Fruit fly (Drosophila melanogaster) whole organism, embryonic: Measurements from ENCODE around the gene CG8665.
A peak's percentile ranks its signal among the peaks of the same experiment; 100 is the strongest.

Source experiments
- Bgb ChIP-seq: fragments of 200-800 bp; sonication (Bioruptor generic); IDR thresholded peaks from 2 replicates; pipeline ENCODE4 v1.3.6; 2022; ENCODE audit warnings: missing biosample characterization, missing genetic modification characterization; ENCODE audit not compliant: partially characterized antibody
- CG10543 ChIP-seq: fragments of 200-800 bp; sonication (Bioruptor generic); optimal IDR thresholded peaks from 3 replicates; lab custom pipeline; 2017; ENCODE audit warnings: missing biosample characterization, mild to moderate bottlenecking, missing genetic modification characterization, moderate library complexity
- CG11504 ChIP-seq: fragments of 200-800 bp; sonication (Bioruptor generic); optimal IDR thresholded peaks from 3 replicates; lab custom pipeline; 2019; ENCODE audit warnings: missing biosample characterization, mild to moderate bottlenecking, missing genetic modification characterization, moderate library complexity
- CG12769 ChIP-seq: fragments of 200-800 bp; sonication (Bioruptor generic); optimal IDR thresholded peaks from 2 replicates; lab custom pipeline; 2019; ENCODE audit warnings: missing biosample characterization, mild to moderate bottlenecking, missing genetic modification characterization, moderate library complexity
- CG14667 ChIP-seq: fragments of 200-800 bp; sonication (Bioruptor generic); IDR thresholded peaks from 2 replicates; pipeline ENCODE4 v1.3.6; 2022; ENCODE audit warnings: missing biosample characterization, missing genetic modification characterization
- CG1529 ChIP-seq: fragments of 200-800 bp; sonication (Bioruptor generic); optimal IDR thresholded peaks from 3 replicates; lab custom pipeline; 2018; ENCODE audit warnings: missing biosample characterization, missing genetic modification characterization
- CG1603 ChIP-seq: fragments of 200-800 bp; sonication (Bioruptor generic); optimal IDR thresholded peaks from 2 replicates; lab custom pipeline; 2019; ENCODE audit warnings: missing biosample characterization, mild to moderate bottlenecking, missing genetic modification characterization, moderate library complexity
- CG16815 ChIP-seq: fragments of 200-800 bp; sonication (Bioruptor generic); optimal IDR thresholded peaks from 3 replicates; lab custom pipeline; 2017; ENCODE audit warnings: missing biosample characterization, mild to moderate bottlenecking, missing genetic modification characterization
- CG18599 ChIP-seq: fragments of 200-800 bp; sonication (Bioruptor generic); optimal IDR thresholded peaks from 3 replicates; lab custom pipeline; 2017; ENCODE audit warnings: missing biosample characterization, missing genetic modification characterization, mild to moderate bottlenecking, moderate library complexity, missing genetic modification reagents
- CG2678 ChIP-seq: fragments of 200-800 bp; sonication (Bioruptor generic); optimal IDR thresholded peaks from 3 replicates; lab custom pipeline; 2019; ENCODE audit warnings: missing biosample characterization, mild to moderate bottlenecking, missing genetic modification characterization, moderate library complexity
- CG31365 ChIP-seq: fragments of 200-800 bp; sonication (Bioruptor generic); optimal IDR thresholded peaks from 2 replicates; lab custom pipeline; 2018; ENCODE audit warnings: missing biosample characterization, mild to moderate bottlenecking, missing genetic modification characterization
- CG34376 ChIP-seq: fragments of 200-800 bp; sonication (Bioruptor generic); optimal IDR thresholded peaks from 2 replicates; lab custom pipeline; 2018; ENCODE audit warnings: missing biosample characterization, mild to moderate bottlenecking, missing genetic modification characterization
- CG6175 ChIP-seq: fragments of 200-800 bp; sonication (Bioruptor generic); IDR thresholded peaks from 3 replicates; pipeline ENCODE4 v1.3.6; 2022; ENCODE audit warnings: missing biosample characterization, missing genetic modification characterization
- CG7372 ChIP-seq: fragments of 200-800 bp; sonication (Bioruptor generic); IDR thresholded peaks from 2 replicates; pipeline ENCODE4 v1.3.6; 2022; ENCODE audit warnings: missing biosample characterization, missing genetic modification characterization
- CG7987 ChIP-seq: fragments of 200-800 bp; sonication (Bioruptor generic); optimal IDR thresholded peaks from 2 replicates; lab custom pipeline; 2018; ENCODE audit warnings: missing biosample characterization, mild to moderate bottlenecking, missing genetic modification characterization, moderate library complexity
- CG9437 ChIP-seq: fragments of 200-800 bp; sonication (Bioruptor generic); optimal IDR thresholded peaks from 2 replicates; lab custom pipeline; 2018; ENCODE audit warnings: missing biosample characterization, mild to moderate bottlenecking, missing genetic modification characterization
- D ChIP-seq, 2 experiments: fragments of 200-800 bp in 1 of 2; fragments of >200 bp in 1 of 2; sonication (Bioruptor generic) in 1 of 2; optimal IDR thresholded peaks; 2 replicates in 1 of 2; 3 replicates in 1 of 2; lab custom pipeline; 2017; ENCODE audit warnings: mild to moderate bottlenecking in 1 of 2, missing biosample characterization in 1 of 2, missing genetic modification characterization in 1 of 2, missing genetic modification reagents in 1 of 2
- Dek ChIP-seq: fragments of 200-800 bp; sonication (Bioruptor generic); optimal IDR thresholded peaks from 3 replicates; lab custom pipeline; 2019; ENCODE audit warnings: missing biosample characterization, mild to moderate bottlenecking, missing genetic modification characterization, moderate library complexity
- Doc2 ChIP-seq: fragments of 200-800 bp; sonication (Bioruptor generic); IDR thresholded peaks from 2 replicates; pipeline ENCODE4 v1.3.6; 2022; ENCODE audit warnings: missing biosample characterization, missing genetic modification characterization
- Eip74EF ChIP-seq, 2 experiments: fragments of 200-800 bp in 1 of 2; fragments of >200 bp in 1 of 2; sonication (Bioruptor generic) in 1 of 2; optimal IDR thresholded peaks; 2 replicates each; lab custom pipeline; 2017 to 2019; ENCODE audit warnings: missing biosample characterization in 2 of 2, missing genetic modification characterization in 2 of 2, mild to moderate bottlenecking in 1 of 2, moderate library complexity in 1 of 2
- Ets65A ChIP-seq: fragments of 200-800 bp; sonication (Bioruptor generic); peaks from one replicate; lab custom pipeline; 2016; ENCODE audit warnings: missing biosample characterization, missing genetic modification characterization
- Fer1 ChIP-seq: fragments of 200-800 bp; sonication (Bioruptor generic); optimal IDR thresholded peaks from 2 replicates; lab custom pipeline; 2017; ENCODE audit warnings: missing biosample characterization, mild to moderate bottlenecking, missing genetic modification characterization
- GATAe ChIP-seq: fragments of 200-800 bp; sonication (Bioruptor generic); conservative IDR thresholded peaks from 2 replicates; pipeline ENCODE4 v1.3.6; 2022; ENCODE audit warnings: missing biosample characterization, missing genetic modification characterization
- Hey ChIP-seq: fragments of 200-800 bp; sonication (Bioruptor generic); optimal IDR thresholded peaks from 3 replicates; lab custom pipeline; 2018; ENCODE audit warnings: missing biosample characterization, mild to moderate bottlenecking, missing genetic modification characterization
- MBD-R2 ChIP-seq: fragments of 200-800 bp; sonication (Bioruptor generic); IDR thresholded peaks from 2 replicates; pipeline ENCODE4 v1.3.6; 2022; ENCODE audit warnings: missing biosample characterization, missing genetic modification characterization
- Meics ChIP-seq: fragments of 200-800 bp; sonication (Bioruptor generic); optimal IDR thresholded peaks from 2 replicates; lab custom pipeline; 2017; ENCODE audit warnings: missing biosample characterization, mild to moderate bottlenecking, missing genetic modification characterization
- Myb ChIP-seq: fragments of 200-800 bp; sonication (Bioruptor generic); optimal IDR thresholded peaks from 2 replicates; lab custom pipeline; 2016; ENCODE audit warnings: missing biosample characterization, missing genetic modification characterization
- Nf-YC ChIP-seq: fragments of 200-800 bp; optimal IDR thresholded peaks from 3 replicates; lab custom pipeline; 2019; ENCODE audit warnings: missing biosample characterization, mild to moderate bottlenecking, missing genetic modification characterization, moderate library complexity
- Ptx1 ChIP-seq: fragments of 200-800 bp; sonication (Bioruptor generic); IDR thresholded peaks from 2 replicates; pipeline ENCODE4 v1.3.6; 2022; ENCODE audit warnings: missing biosample characterization, missing genetic modification characterization
- Rfx ChIP-seq: fragments of 200-800 bp; sonication (Bioruptor generic); IDR thresholded peaks from 2 replicates; pipeline ENCODE4 v1.3.6; 2022; ENCODE audit warnings: missing biosample characterization, missing genetic modification characterization
- br ChIP-seq: fragments of >200 bp; optimal IDR thresholded peaks from 2 replicates; lab custom pipeline; 2017
- caup ChIP-seq: fragments of 200-800 bp; sonication (Bioruptor generic); optimal IDR thresholded peaks from 3 replicates; lab custom pipeline; 2017; ENCODE audit warnings: missing biosample characterization, mild to moderate bottlenecking, missing genetic modification characterization, moderate library complexity; ENCODE audit not compliant: severe bottlenecking
- cg ChIP-seq: fragments of 200-800 bp; sonication (Bioruptor generic); optimal IDR thresholded peaks from 3 replicates; lab custom pipeline; 2019; ENCODE audit warnings: missing biosample characterization, mild to moderate bottlenecking, missing genetic modification characterization, moderate library complexity
- chinmo ChIP-seq: fragments of 200-800 bp; sonication (Bioruptor generic); IDR thresholded peaks from 4 replicates; pipeline ENCODE4 v1.3.6; 2022; ENCODE audit warnings: missing biosample characterization, missing genetic modification characterization; ENCODE audit not compliant: partially characterized antibody
- chn ChIP-seq: fragments of 200-800 bp; sonication (Bioruptor generic); optimal IDR thresholded peaks from 2 replicates; lab custom pipeline; 2016; ENCODE audit warnings: missing biosample characterization, missing genetic modification characterization
- exex ChIP-seq: fragments of 200-800 bp; sonication (Bioruptor generic); optimal IDR thresholded peaks from 4 replicates; lab custom pipeline; 2018; ENCODE audit warnings: missing biosample characterization, mild to moderate bottlenecking, missing genetic modification characterization, moderate library complexity
- ftz-f1 ChIP-seq: fragments of 200-800 bp; sonication (Bioruptor generic); optimal IDR thresholded peaks from 2 replicates; lab custom pipeline; 2016; ENCODE audit warnings: missing biosample characterization, missing genetic modification characterization
- gcm ChIP-seq: fragments of 200-800 bp; sonication (Bioruptor generic); optimal IDR thresholded peaks from 2 replicates; lab custom pipeline; 2019; ENCODE audit warnings: missing biosample characterization, mild to moderate bottlenecking, missing genetic modification characterization, moderate library complexity
- hbn ChIP-seq: fragments of 200-800 bp; sonication (Bioruptor generic); IDR thresholded peaks from 2 replicates; pipeline ENCODE4 v1.3.6; 2022; ENCODE audit warnings: missing biosample characterization, missing genetic modification characterization; ENCODE audit not compliant: partially characterized antibody
- lab ChIP-seq: fragments of 200-800 bp; sonication (Bioruptor generic); optimal IDR thresholded peaks from 3 replicates; lab custom pipeline; 2017; ENCODE audit warnings: missing biosample characterization, missing genetic modification characterization, mild to moderate bottlenecking, moderate library complexity, missing genetic modification reagents
- nerfin-1 ChIP-seq: fragments of 200-800 bp; sonication (Bioruptor generic); optimal IDR thresholded peaks from 3 replicates; lab custom pipeline; 2019; ENCODE audit warnings: missing biosample characterization, mild to moderate bottlenecking, missing genetic modification characterization, moderate library complexity
- pros ChIP-seq: fragments of 200-800 bp; sonication (Bioruptor generic); optimal IDR thresholded peaks from 3 replicates; lab custom pipeline; 2019; ENCODE audit warnings: missing biosample characterization, mild to moderate bottlenecking, missing genetic modification characterization, moderate library complexity
- ranshi ChIP-seq: fragments of 200-800 bp; sonication (Bioruptor generic); IDR thresholded peaks from 2 replicates; pipeline ENCODE4 v1.3.6; 2022; ENCODE audit warnings: missing biosample characterization, missing genetic modification characterization
- row ChIP-seq: fragments of 200-800 bp; sonication (Bioruptor generic); IDR thresholded peaks from 3 replicates; pipeline ENCODE4 v1.3.6; 2022; ENCODE audit warnings: missing biosample characterization, missing genetic modification characterization
- schlank ChIP-seq: fragments of 200-800 bp; sonication (Bioruptor generic); optimal IDR thresholded peaks from 2 replicates; lab custom pipeline; 2018; ENCODE audit warnings: missing biosample characterization, mild to moderate bottlenecking, missing genetic modification characterization
- sd ChIP-seq: fragments of 200-800 bp; sonication (Bioruptor generic); optimal IDR thresholded peaks from 3 replicates; lab custom pipeline; 2018; ENCODE audit warnings: missing biosample characterization, mild to moderate bottlenecking, missing genetic modification characterization, moderate library complexity
- sug ChIP-seq: fragments of 200-800 bp; optimal IDR thresholded peaks from 2 replicates; lab custom pipeline; 2019; ENCODE audit warnings: missing biosample characterization, mild to moderate bottlenecking, missing genetic modification characterization, moderate library complexity
- tap ChIP-seq: fragments of 200-800 bp; optimal IDR thresholded peaks from 3 replicates; lab custom pipeline; 2019; ENCODE audit warnings: missing biosample characterization, mild to moderate bottlenecking, missing genetic modification characterization, moderate library complexity

CG8665 gene

dm6 chr2L:21322161-21322560 lies 48.9 kb upstream of the CG8665 start:
- TF ChIP-seq CG6175 (GFP tag; lab: Robert Waterston, UW) = no peak
- no peak for TF ChIP-seq D (optimal IDR thresholded peaks at IDR 0.05; lab: Kevin White, UChicago)
- no peak for TF ChIP-seq D (GFP tag; optimal IDR thresholded peaks at IDR 0.05; lab: Kevin White, UChicago)
- no peak for TF ChIP-seq schlank
- no peak for TF ChIP-seq ranshi
- TF ChIP-seq exex = peak; percentile 25
- TF ChIP-seq GATAe = peak; percentile 78
- peak; percentile 57 for TF ChIP-seq gcm (GFP tag; lab: Kevin White, UChicago)

dm6 chr2L:21324438-21324890 lies 46.6 kb upstream of the CG8665 start:
- TF ChIP-seq CG14667 (GFP tag; lab: Robert Waterston, UW) (no peak), CG16815 (GFP tag; lab: Kevin White, UChicago) (no peak), Fer1 (peak; percentile 53), CG31365 (tag; lab: Kevin White, UChicago) (peak; percentile 90), CG7372 (GFP tag; lab: Robert Waterston, UW) (no peak), gcm (GFP tag; lab: Kevin White, UChicago) (peak; percentile 73), chinmo (GFP tag; lab: Robert Waterston, UW) (no peak), CG34376 (GFP tag; lab: Kevin White, UChicago) (no peak), Myb (GFP tag; lab: Kevin White, UChicago) (no peak), CG11504 (peak; percentile 44), hbn (GFP tag; lab: Robert Waterston, UW) (no peak), ftz-f1 (GFP tag; lab: Kevin White, UChicago) (peak; percentile 52), row (GFP tag; lab: Robert Waterston, UW) (no peak), Nf-YC (tag; lab: Kevin White, UChicago) (peak; percentile 9), CG1529 (GFP tag; lab: Kevin White, UChicago) (peak; percentile 1), CG12769 (tag; lab: Kevin White, UChicago) (peak; percentile 60), Ptx1 (no peak), CG18599 (GFP tag; lab: Kevin White, UChicago) (peak; percentile 31), sd (tag; lab: Kevin White, UChicago) (peak; percentile 71), Dek (tag; lab: Kevin White, UChicago) (no peak), chn (peak; percentile 30), Eip74EF (GFP tag; optimal IDR thresholded peaks at IDR 0.05; lab: Kevin White, UChicago) (peak in 1 of 2 experiments; percentile 28), CG10543 (GFP tag; lab: Kevin White, UChicago) (peak; percentile 30), Doc2 (GFP tag; lab: Robert Waterston, UW) (no peak), CG6175 (GFP tag; lab: Robert Waterston, UW) (0 out of 3 replicates have a peak, but pooled peaks have one; percentile 32), Ets65A (peak; percentile 81), Bgb (GFP tag; lab: Robert Waterston, UW) (peak; percentile 24; the same call in 1 of the 2 replicates), br (no peak), CG1603 (tag; lab: Kevin White, UChicago) (peak; percentile 24), Meics (GFP tag; lab: Kevin White, UChicago) (peak; percentile 21), lab (GFP tag; lab: Kevin White, UChicago) (peak; percentile 44), CG7987 (GFP tag; lab: Kevin White, UChicago) (peak; percentile 28), CG9437 (GFP tag; lab: Kevin White, UChicago) (peak; percentile 36), CG2678 (tag; lab: Kevin White, UChicago) (peak; percentile 14), Rfx (GFP tag; lab: Robert Waterston, UW) (no peak), cg (GFP tag; lab: Kevin White, UChicago) (peak; percentile 54), caup (GFP tag; lab: Kevin White, UChicago) (peak; percentile 12), Hey (tag; lab: Kevin White, UChicago) (peak; percentile 11), MBD-R2 (GFP tag; lab: Robert Waterston, UW) (no peak), pros (GFP tag; lab: Kevin White, UChicago) (peak; percentile 76), sug (no peak), nerfin-1 (tag; lab: Kevin White, UChicago) (peak; percentile 10), tap (tag; lab: Kevin White, UChicago) (peak; percentile 65)
